Worm (Caenorhabditis elegans): ENCODE measurements around the gene asp-5.

DNA sequence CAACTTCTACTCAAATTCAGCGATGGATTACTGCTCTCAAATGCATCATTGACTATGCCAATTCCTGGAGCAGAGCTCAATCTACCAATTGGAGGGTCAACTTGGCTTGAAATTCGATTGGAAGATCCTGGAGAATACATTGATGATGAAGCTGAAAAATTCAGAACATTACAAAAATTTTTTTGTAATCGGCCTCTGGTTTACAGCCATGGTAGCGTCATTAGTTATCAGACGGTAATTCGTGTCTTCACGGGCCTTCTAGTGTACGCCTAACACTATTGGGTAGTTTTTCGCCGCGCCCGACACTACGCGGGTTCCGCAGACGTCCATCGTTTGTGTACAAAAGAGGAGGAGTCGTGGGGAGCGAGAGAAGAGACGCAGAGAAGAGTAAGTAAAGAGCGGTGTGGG lies 43.5 kb upstream of the asp-5 start:
- no peak for TF ChIP-seq jun-1 (tag; optimal IDR thresholded peaks at IDR 0.05)
- peak; percentile 49 for TF ChIP-seq nhr-11 (tag; optimal IDR thresholded peaks at IDR 0.05)
- peak; percentile 96 for TF ChIP-seq snpc-4 (tag; optimal IDR thresholded peaks at IDR 0.05)
- peak; percentile 92 for TF ChIP-seq dve-1 (tag; optimal IDR thresholded peaks at IDR 0.05; ENCODE audit: insufficient read depth)
- TF ChIP-seq aly-2 (tag; optimal IDR thresholded peaks at IDR 0.05), result no peak
- no peak for TF ChIP-seq egl-27 (tag; optimal IDR thresholded peaks at IDR 0.05)
- peak; percentile 13 for TF ChIP-seq ces-1 (GFP tag; optimal IDR thresholded peaks at IDR 0.05)
- no peak for TF ChIP-seq nhr-76 (tag; optimal IDR thresholded peaks at IDR 0.05)
- TF ChIP-seq lin-39 (tag; optimal IDR thresholded peaks at IDR 0.05), result no peak
- no peak for TF ChIP-seq skn-1 (tag; optimal IDR thresholded peaks at IDR 0.05)
- peak; percentile 16 for TF ChIP-seq nhr-10 (tag; optimal IDR thresholded peaks at IDR 0.05)
- no peak for TF ChIP-seq gei-8 (GFP tag; optimal IDR thresholded peaks at IDR 0.05)
- peak; percentile 94 for TF ChIP-seq ama-1 (optimal IDR thresholded peaks at IDR 0.05)
- TF ChIP-seq tra-1 (GFP tag; IDR thresholded peaks at IDR 0.05), result peak; percentile 83
